Fruit fly (Drosophila melanogaster): ENCODE measurements around the gene CG10581.
A peak's percentile ranks its signal among the peaks of the same experiment; 100 is the strongest.

CG10581 gene

DNA sequence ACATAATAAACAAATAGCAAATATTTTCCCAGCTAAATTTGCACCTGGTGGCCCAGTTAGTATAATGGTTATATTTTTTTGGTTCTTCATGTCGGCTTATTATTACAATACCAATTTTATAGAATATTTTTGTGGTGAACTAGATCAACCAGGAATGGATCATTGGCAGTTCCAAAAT, at the start of gene CG10581:
Gene CG10581, minus strand, starts transcription at position 101 of the 178 bp plus-strand sequence.
- TF ChIP-seq noc (tag; optimal IDR thresholded peaks at IDR 0.05) = no peak

DNA sequence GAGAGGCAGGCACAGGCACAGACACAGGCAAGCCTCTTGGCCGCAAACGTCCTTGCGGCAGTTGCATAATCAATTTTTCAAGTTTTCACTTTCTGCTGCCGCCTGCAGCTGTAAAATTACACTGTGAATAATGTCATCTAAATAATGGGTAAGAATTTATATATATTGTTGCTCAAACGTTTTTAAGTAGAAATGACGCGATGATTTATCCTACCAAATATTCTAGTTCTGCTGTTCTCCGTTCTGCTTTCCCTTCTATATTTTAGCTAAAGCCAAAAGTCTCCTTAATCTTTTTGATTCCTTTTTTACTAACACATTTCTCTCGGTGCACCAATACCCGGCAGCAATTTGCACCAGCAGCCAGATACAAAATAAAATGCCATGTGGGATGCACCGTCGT, 46.4 kb upstream of the CG10581 start:
- no peak for TF ChIP-seq noc (tag; optimal IDR thresholded peaks at IDR 0.05)

DNA sequence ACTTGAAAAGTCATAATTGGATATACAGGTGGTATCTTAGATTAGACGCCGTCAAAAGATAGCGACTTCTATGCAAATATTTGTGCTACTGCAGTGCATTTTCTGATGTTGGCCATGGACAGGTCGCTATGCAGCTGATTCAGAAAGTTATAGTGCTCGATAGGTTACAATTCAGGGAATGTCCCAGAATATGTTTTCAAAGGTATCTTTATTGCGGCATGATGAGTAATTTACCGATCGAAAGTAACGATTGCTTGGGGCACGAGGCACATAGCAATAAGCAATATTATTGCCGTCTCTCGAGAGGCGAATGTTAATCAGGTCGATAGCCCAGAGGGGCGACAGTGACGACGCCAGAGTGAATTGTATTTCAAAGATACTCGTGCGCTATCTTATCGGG, 36.1 kb upstream of the CG10581 start:
- no peak for TF ChIP-seq noc (tag; optimal IDR thresholded peaks at IDR 0.05)

DNA sequence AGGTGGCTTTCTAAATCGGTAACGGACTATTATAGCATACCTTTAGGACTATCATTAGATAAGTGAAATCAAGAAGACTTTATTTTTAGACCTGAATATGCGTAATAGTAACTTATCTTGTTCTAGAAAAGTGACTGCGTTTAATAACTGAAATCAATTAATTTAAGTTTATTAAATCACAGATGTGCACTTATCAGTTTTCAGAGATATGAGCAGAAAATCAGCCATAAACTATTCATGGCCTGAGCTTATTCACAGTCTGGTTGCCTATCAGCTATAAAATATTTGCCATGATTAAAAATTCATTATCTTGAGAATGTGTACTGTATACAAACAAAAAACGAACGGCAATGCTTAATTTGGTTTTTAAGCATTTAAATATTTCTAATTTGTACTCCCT, 35.5 kb upstream of the CG10581 start:
- TF ChIP-seq noc (tag; optimal IDR thresholded peaks at IDR 0.05) = peak; percentile 55

DNA sequence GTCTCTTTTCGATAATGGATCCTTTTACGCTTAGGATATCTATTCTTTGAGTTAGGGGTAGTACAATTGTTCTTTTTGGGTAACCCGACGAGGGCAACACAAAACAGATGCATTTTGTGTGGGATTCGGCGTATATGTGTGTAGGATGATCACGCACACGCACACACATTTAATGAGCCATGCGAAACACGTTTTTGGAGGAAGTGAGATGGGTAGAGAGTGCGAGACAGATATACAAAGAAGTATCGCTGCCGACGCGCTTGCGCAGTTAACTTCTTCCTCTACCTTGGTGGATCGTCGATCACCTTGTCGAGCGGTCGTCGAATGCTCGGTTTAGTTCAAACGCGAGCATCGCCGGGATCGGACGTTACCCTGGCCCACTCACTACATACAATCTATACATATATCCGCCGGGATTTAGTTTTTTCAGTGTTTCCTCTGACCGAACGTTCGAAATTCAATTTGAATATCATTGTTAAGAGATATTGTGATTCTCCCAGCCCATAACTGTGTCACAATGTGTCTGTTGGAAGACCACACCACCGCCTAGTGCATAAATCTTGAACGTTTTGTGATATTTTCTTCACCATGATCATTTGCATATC, 33.7 kb upstream of the CG10581 start:
- TF ChIP-seq noc (tag; optimal IDR thresholded peaks at IDR 0.05) = peak; percentile 1

DNA sequence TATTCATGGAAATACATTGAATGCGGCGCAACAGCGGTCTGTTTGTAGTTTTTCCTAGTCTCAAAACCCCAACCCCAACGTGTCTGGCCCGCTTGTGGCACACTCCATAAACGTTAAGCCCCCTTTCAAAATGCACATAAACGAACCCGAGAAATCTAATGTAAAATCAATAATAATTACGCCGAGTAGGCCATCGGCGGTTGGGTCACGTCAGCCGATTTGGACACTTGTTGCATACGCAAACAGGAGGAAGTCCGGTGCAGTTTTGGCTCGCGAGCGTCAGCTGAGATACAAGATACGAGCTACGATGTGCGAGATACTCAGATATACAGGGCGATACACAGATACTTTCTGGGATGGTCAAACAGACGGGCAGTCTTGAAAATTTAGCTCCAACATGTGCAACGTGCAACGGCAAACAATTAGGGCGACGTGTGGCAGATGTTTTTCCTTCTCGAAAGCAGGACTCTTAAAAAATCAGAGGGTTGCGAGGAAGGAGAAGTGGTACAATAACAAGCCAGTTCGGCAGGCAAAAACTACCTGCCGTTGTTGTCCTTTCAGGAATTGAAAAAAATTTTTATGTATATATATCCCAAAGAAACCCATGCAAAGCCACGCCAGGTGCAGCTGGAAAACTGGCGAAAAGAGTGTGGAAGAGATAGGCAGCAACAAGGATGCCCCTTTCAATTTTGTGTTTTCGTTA, 32.4 kb upstream of the CG10581 start:
- TF ChIP-seq noc (tag; optimal IDR thresholded peaks at IDR 0.05) = no peak

DNA sequence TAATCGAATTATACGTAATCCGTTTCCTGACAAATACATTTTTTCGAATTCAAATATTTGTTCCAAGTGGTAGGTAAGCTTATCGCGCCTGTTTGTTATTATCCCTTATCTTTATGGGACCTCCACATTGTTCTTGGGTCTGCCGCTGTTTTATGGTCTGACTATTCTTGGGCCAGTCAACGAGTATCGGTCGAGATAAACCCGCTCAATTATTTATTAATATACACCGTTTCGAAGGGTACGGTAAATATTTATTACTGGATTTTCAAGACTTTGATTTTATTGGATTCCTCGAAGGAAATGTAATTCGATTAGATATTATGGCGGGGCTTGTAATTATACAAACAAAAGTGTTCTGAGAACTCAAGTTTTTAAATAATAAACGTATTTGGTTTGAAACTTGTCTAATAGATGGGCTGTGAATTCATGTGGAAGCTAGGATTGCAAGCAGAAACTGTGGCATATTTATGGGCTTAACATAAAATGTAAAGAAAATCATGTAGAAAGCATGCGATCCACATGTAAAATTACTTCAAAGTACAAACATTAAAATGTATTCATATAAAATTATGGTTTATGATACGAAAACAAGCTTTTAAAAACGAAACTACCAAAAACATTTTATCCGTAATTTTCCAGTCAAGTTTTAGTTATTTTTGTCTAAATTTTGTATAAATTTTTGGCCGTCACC, 31.4 kb upstream of the CG10581 start, which contains the start of gene CG43072:
Gene CG43072, plus strand, starts transcription at position 641 of the 691 bp plus-strand sequence.
- peak; percentile 35 for TF ChIP-seq noc (tag; optimal IDR thresholded peaks at IDR 0.05)

DNA sequence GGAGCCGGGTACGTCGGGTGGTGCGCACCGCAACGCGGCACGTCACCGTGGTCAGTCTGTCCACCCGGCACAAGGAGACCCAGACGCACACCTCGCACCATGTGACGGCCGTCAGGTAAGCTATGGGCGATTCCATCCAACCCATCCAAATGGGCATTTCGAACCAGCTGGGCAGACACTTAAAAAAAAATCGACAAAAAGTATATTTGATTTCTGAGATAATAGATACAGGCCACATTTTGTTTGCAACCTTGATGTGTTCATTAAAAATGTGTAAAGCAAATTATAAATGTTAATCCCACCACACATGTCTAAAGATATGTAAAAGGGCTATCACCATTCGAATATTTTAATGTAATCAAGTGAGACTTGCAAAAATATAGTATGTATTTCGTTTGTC, 30.6 kb upstream of the CG10581 start:
- no peak for TF ChIP-seq noc (tag; optimal IDR thresholded peaks at IDR 0.05)

DNA sequence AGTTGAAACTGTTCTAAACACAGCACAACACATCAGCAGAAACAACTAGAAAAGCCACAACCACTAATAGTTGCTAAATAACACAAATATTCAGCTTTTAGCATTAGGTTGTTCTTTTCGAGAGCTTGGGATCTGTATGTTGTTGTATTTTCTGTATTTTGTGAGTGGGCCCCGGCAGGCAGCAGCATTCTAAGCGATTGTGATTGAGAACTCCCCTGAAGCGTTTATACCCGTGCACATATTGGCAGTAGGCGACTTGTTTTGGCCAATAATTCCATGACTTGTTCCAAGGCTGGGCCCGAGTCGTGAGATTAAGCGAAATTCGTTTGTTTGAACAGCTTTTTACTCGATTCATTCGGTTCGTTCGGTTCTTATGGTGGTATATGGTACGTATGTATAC, 28.0 kb upstream of the CG10581 start:
- no peak for TF ChIP-seq noc (tag; optimal IDR thresholded peaks at IDR 0.05)

DNA sequence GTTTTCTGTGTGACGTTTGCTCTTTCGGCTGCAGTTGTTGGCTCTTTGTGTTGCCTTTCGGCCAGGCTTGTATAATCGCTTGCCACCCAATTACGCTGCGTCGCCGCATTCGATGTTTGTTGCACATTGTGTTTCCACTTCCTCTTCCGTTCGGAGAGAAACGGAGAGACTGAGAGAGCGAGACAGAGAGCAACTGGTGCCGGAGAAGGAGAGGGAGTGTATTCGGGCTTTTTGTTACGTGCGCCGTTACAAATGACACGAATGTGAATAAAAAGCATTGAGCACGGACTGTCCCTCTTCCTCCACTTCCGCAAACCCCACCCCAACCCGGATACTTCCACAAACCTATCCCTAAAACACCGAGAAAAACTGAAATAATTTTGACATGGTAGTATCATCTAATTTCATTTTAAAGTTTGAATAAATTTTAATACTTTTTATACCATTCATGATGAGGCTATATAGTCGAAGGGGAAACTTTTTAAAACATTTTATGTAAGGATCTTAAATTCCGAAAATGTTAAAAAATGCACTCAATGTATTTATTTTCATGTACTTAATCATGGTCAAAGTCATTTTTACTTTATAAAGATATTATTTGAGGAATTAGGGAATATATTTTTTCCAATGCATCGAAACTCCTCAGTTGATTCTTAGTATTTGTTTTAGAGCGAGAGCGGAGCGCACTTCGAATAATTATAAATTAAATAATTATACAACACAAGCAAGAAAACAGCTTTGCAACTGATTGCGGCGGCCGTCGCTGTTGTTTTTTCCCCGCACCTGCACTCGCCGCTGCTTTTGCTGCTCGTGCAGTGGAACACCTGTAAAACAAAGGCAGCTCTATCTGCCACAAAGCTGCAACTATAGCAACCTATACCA, 26.4 kb upstream of the CG10581 start:
- TF ChIP-seq noc (tag; optimal IDR thresholded peaks at IDR 0.05) = no peak

DNA sequence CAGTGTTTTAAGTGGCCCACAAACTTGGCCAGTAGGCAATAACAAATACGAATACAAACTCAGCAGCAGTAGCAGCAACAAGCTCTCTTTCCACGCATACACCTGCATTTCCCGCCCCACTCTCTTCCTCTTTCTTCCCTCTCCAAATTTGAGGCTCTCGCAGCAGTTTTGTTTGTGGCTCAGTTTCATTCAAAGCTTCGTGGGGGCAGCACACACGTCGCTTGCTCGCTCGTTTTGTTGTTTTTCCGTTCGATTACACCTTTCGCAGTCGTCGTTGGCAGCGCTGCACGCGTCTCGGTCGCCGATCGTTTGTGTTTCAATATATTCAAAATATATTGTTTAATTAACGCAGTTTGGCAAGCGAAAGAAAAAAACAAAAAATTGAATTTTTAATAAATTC, 24.6 kb upstream of the CG10581 start:
- peak; percentile 7 for TF ChIP-seq noc (tag; optimal IDR thresholded peaks at IDR 0.05)

DNA sequence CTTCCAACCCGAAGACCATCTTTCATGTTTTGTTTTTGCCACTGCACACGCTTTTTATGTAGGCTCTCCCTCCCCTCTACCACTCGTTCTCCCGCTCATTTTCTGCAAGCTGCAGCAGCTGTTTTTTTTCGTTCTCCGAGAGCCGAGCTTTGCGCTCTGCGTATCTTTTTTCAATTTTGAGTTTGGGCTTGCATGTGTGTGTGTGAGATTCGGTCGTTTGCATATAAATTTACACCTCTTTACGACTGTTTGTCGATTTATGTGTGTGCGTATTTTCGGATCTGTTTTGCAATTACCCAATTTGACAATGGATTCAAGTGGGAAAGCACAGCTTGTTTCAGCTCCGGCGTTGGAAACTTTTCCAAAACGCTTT, 23.6 kb upstream of the CG10581 start:
- no peak for TF ChIP-seq noc (tag; optimal IDR thresholded peaks at IDR 0.05)

DNA sequence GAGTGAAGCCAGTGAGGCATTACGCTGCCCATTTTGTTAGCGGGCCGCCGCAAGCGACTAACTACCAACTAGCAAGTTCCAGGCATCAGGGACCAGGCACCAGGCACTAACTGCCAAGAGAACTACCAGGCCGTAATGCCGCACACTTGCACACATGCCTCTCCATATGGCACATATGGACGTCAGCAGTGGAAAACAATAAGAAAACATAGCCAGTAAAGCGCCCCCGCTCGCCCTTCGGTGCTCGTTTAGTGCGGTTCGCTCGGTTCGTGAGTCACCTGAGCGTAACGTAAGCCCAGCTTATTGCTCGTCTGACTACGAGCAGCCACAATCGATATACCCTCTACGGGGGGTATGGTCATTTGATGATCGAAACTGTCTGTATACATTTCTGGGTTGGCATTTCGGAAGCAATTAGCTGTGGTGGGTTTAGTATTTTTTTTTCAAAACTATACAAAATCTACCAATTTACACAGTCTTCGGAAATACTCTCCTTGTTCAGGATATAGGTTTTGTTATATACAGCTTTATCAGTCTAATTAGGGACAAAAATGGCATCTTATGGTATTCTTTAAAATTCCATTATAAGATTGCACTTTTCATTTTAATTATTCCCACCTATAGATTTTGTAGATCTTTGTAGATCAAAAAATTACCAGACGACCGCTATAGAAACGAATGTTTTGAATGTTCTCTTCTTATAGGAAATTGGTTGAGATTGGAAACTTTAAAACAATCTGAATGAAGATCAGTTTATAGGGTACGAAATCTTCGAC, 23.0 kb upstream of the CG10581 start:
- TF ChIP-seq noc (tag; optimal IDR thresholded peaks at IDR 0.05) = no peak

DNA sequence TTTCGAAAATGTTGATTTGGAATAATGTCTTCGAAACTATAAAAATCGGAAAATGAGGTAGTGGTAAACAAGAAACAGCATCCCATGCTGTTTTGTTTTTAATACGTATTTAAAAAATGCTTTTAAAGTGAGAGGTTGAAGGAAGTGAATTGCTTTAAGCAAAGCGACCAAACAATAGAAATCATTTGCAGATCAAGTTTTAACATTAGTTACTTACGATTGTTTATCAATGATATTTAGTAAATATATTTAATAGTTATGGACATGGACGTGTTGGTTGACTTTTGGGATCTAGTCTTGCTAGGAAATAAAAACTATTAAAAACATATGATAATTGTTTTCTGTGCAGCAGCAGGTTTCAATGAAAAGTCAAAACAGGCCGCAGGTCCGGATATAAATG, 22.3 kb upstream of the CG10581 start:
- TF ChIP-seq noc (tag; optimal IDR thresholded peaks at IDR 0.05) = no peak

DNA sequence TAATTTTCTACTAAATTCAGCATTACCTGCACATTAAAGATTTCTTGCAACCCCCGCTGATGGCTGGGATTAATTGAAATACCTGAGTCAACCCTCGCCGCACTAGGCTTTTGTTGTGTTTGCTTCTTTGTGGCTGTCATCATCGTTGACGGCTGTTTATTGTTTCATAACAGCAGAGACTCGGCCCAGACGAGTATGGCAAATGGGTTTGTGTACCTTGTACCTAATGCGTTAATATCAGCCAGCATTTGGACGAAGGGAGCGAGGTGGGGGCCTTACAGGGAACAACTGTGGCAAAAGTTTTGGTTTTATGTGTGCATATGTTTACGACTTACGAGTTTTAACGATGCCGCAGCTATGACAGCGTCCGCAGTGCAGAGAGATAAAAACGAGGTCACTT, 21.8 kb upstream of the CG10581 start:
- TF ChIP-seq noc (tag; optimal IDR thresholded peaks at IDR 0.05) = no peak

DNA sequence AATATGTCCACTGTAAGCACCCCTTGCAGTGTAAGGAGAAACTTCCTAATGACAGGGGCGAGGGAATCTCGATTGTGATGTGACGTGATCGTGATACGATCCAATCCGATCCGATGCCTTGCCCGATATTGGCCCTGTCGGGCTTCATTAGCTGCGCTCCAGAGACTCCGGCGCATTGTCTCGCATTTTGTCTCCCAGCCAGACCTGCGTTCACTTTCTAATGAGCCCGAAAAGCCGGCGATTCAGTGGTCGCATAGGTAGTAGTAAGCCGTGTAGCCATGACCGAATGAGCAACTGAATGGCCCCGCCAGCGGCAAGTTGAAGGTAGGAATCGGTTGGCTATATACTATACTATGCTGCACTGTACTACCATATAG, 20.9 kb upstream of the CG10581 start:
- TF ChIP-seq noc (tag; optimal IDR thresholded peaks at IDR 0.05) = no peak

Measured in whole organism, larva.